Fruit fly (Drosophila melanogaster) whole organism, embryonic: Measurements from ENCODE around the gene Tssk.

Experiments
- CG1024 ChIP-seq: fragments of 200-800 bp; sonication (Bioruptor generic); IDR thresholded peaks from 2 replicates; pipeline ENCODE4 v1.3.6; 2022; ENCODE audit warnings: missing biosample characterization, missing genetic modification characterization
- CG1602 ChIP-seq: fragments of 200-800 bp; sonication (Bioruptor generic); optimal IDR thresholded peaks from 3 replicates; lab custom pipeline; 2016; ENCODE audit warnings: missing biosample characterization, missing genetic modification characterization
- CG17829 ChIP-seq: fragments of 200-800 bp; optimal IDR thresholded peaks from 2 replicates; lab custom pipeline; 2019; ENCODE audit warnings: missing biosample characterization, mild to moderate bottlenecking, missing genetic modification characterization, moderate library complexity
- CG1792 ChIP-seq: fragments of 200-800 bp; sonication (Bioruptor generic); optimal IDR thresholded peaks from 2 replicates; lab custom pipeline; 2016; ENCODE audit warnings: missing biosample characterization, missing genetic modification characterization
- CG34376 ChIP-seq: fragments of 200-800 bp; sonication (Bioruptor generic); optimal IDR thresholded peaks from 2 replicates; lab custom pipeline; 2018; ENCODE audit warnings: missing biosample characterization, mild to moderate bottlenecking, missing genetic modification characterization
- CG7556 ChIP-seq: fragments of 200-800 bp; sonication (Bioruptor generic); optimal IDR thresholded peaks from 2 replicates; lab custom pipeline; 2017; ENCODE audit warnings: missing biosample characterization, mild to moderate bottlenecking, missing genetic modification characterization
- Chrac-16 ChIP-seq: fragments of 200-800 bp; sonication (Bioruptor generic); optimal IDR thresholded peaks from 3 replicates; lab custom pipeline; 2016; ENCODE audit warnings: missing biosample characterization, missing genetic modification characterization
- Hmx ChIP-seq: fragments of 200-800 bp; sonication (Bioruptor generic); optimal IDR thresholded peaks from 2 replicates; lab custom pipeline; 2016; ENCODE audit warnings: missing biosample characterization, missing genetic modification characterization
- ato ChIP-seq: fragments of 200-800 bp; sonication (Bioruptor generic); IDR thresholded peaks from 2 replicates; pipeline ENCODE4 v1.3.6; 2022; ENCODE audit warnings: missing biosample characterization, missing genetic modification characterization; ENCODE audit not compliant: partially characterized antibody
- ci ChIP-seq: fragments of 200-800 bp; sonication (Bioruptor generic); IDR thresholded peaks from 3 replicates; pipeline ENCODE4 v1.3.6; 2022; ENCODE audit warnings: missing biosample characterization, missing genetic modification characterization
- eyg ChIP-seq: fragments of 200-800 bp; sonication (Bioruptor generic); optimal IDR thresholded peaks from 3 replicates; lab custom pipeline; 2016; ENCODE audit warnings: missing biosample characterization, missing genetic modification characterization
- fu2 ChIP-seq: fragments of 200-800 bp; sonication (Bioruptor generic); optimal IDR thresholded peaks from 2 replicates; lab custom pipeline; 2016; ENCODE audit warnings: missing biosample characterization, missing genetic modification characterization

DNA sequence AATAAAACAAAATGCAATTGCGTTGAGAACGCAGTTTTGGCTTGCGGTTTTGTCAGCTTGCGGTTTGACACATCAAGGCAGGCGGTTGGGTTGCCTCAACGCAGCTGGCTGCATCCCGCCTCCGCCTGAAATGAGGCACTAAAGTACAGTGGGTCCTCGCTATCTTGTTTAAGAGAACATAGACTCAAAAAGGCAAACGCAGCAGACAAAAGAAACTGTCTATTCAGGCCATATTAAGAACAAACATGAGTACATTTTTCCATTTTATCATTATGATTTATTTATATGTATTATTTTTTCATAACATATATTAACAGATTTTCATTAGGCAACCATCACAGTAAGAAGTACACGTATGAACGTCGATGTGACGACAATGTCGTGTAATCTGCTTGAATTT, 41.2 kb downstream of the Tssk start:
- TF ChIP-seq ci (GFP tag; lab: Robert Waterston, UW): no peak
- no peak for TF ChIP-seq CG17829 (tag; lab: Kevin White, UChicago)
- no peak for TF ChIP-seq Chrac-16 (GFP tag; lab: Kevin White, UChicago)
- TF ChIP-seq ato (GFP tag; lab: Robert Waterston, UW): no peak
- TF ChIP-seq CG1024: no peak
- no peak for TF ChIP-seq fu2 (GFP tag; lab: Kevin White, UChicago)
- no peak for TF ChIP-seq CG34376 (GFP tag; lab: Kevin White, UChicago)
- TF ChIP-seq Hmx: no peak
- no peak for TF ChIP-seq eyg (GFP tag; lab: Kevin White, UChicago)
- TF ChIP-seq CG1602 (GFP tag; lab: Kevin White, UChicago): no peak
- no peak for TF ChIP-seq CG1792 (GFP tag; lab: Kevin White, UChicago)
- no peak for TF ChIP-seq CG7556
